Worm (Caenorhabditis elegans) whole organism, midembryonic: ENCODE data around the gene T21C12.8.

Experiments used
- klf-2 ChIP-seq: fragments of 200-800 bp; sonication (Bioruptor generic); conservative IDR thresholded peaks from 2 replicates; pipeline ENCODE4 v1.3.6; 2022; ENCODE audit warnings: missing genetic modification reagents, missing genetic modification characterization, missing compliant biosample characterization
- ref-1 ChIP-seq: fragments of 200-800 bp; sonication (Bioruptor generic); conservative IDR thresholded peaks from 2 replicates; pipeline ENCODE4 v1.3.6; 2022; ENCODE audit warnings: missing genetic modification reagents, missing genetic modification characterization, missing compliant biosample characterization

- TF ChIP-seq klf-2 (GFP tag; lab: Robert Waterston, UW) (no peak), ref-1 (GFP tag; lab: Robert Waterston, UW) (no peak)
Measured at ce11 chrIII:10521219-10521618, 31.6 kb downstream of the T21C12.8 start.
